Worm (Caenorhabditis elegans): Measurements from ENCODE around the gene C29E4.12.
A peak's percentile ranks its signal among the peaks of the same experiment; 100 is the strongest.

DNA sequence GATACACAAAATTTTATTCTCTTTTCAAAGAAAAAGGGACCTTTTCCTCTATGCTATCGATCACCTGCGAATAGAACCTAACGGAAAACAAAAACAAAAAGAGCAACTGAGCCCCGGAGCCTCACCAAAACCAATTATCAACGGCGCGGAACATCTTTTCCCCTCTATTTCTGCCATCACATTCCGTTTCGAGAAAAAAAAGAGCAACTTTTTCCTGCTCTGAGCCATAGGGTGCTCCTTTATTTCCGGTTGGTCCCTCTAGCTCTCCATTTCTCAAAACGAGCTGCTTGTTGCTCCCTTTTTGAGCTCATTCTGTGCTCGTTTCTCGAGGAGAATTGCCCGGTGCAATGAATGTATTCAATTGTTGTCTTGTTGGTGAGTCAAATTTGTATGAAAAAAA is 38.7 kb downstream of the C29E4.12 start, which contains the start of gene clp-1:
- TF ChIP-seq fos-1 (tag; optimal IDR thresholded peaks at IDR 0.05) (no peak), ztf-4 (tag; optimal IDR thresholded peaks at IDR 0.05) (no peak), ama-1 (optimal IDR thresholded peaks at IDR 0.05) (peak; percentile 28), elt-3 (tag; optimal IDR thresholded peaks at IDR 0.05) (no peak), nhr-77 (tag; optimal IDR thresholded peaks at IDR 0.05) (no peak), fkh-10 (GFP tag; optimal IDR thresholded peaks at IDR 0.05) (no peak), ztf-11 (tag; optimal IDR thresholded peaks at IDR 0.05) (no peak), nhr-237 (tag; optimal IDR thresholded peaks at IDR 0.05) (no peak), nhr-28 (tag; optimal IDR thresholded peaks at IDR 0.05) (no peak), nhr-11 (tag; optimal IDR thresholded peaks at IDR 0.05) (no peak), lin-39 (tag; optimal IDR thresholded peaks at IDR 0.05) (peak; percentile 26), ZK546.5 (tag; optimal IDR thresholded peaks at IDR 0.05) (no peak)
